Fruit fly (Drosophila melanogaster): Measurements from ENCODE around the gene Nepl17.

The Nepl17 gene

dm6 chr3R:28887559-28888432 is 15.1 kb downstream of the Nepl17 start, which contains the start of the genes CG33203 and Doa:
CG33203 (minus strand) TSS chr3R:28887709.
Doa (plus strand) TSS chr3R:28888073.
- TF ChIP-seq CG31627 (GFP tag; optimal IDR thresholded peaks at IDR 0.05) (peak; percentile 42), CG7368 (GFP tag; optimal IDR thresholded peaks at IDR 0.05) (no peak), ss (GFP tag; optimal IDR thresholded peaks at IDR 0.05) (no peak), Ets96B (tag; optimal IDR thresholded peaks at IDR 0.05) (no peak), CG6854 (GFP tag; optimal IDR thresholded peaks at IDR 0.05) (no peak), eg (GFP tag; IDR thresholded peaks at IDR 0.05) (no peak), Sox14 (GFP tag; optimal IDR thresholded peaks at IDR 0.05) (peak; percentile 36), CG16779 (tag; optimal IDR thresholded peaks at IDR 0.05) (no peak), CG11762 (GFP tag; optimal IDR thresholded peaks at IDR 0.05; ENCODE audit: insufficient read depth) (no peak), svp (GFP tag) (peak; percentile 77), dac (GFP tag; optimal IDR thresholded peaks at IDR 0.05) (no peak), CG11294 (GFP tag; IDR thresholded peaks at IDR 0.05) (no peak), salr (GFP tag; optimal IDR thresholded peaks at IDR 0.05) (no peak), Eip93F (GFP tag; optimal IDR thresholded peaks at IDR 0.05) (no peak), CG10631 (GFP tag; optimal IDR thresholded peaks at IDR 0.05) (peak; percentile 15), Sox15 (GFP tag; optimal IDR thresholded peaks at IDR 0.05) (no peak), Eip78C (GFP tag) (no peak), fd59A (GFP tag; optimal IDR thresholded peaks at IDR 0.05) (no peak), CG6276 (GFP tag; optimal IDR thresholded peaks at IDR 0.05) (no peak), Hr39 (GFP tag; optimal IDR thresholded peaks at IDR 0.05) (peak; percentile 27), OdsH (GFP tag; optimal IDR thresholded peaks at IDR 0.05) (no peak), Hr38 (GFP tag; optimal IDR thresholded peaks at IDR 0.05) (no peak), esn (GFP tag; optimal IDR thresholded peaks at IDR 0.05) (peak; percentile 32), cyc (GFP tag; optimal IDR thresholded peaks at IDR 0.05) (peak; percentile 8), Eip75B (GFP tag; optimal IDR thresholded peaks at IDR 0.05) (peak; percentile 1), net (GFP tag; optimal IDR thresholded peaks at IDR 0.05) (no peak), dsx (GFP tag; optimal IDR thresholded peaks at IDR 0.05; ENCODE audit: poor library complexity, severe bottlenecking) (no peak), lz (GFP tag; optimal IDR thresholded peaks at IDR 0.05) (peak; percentile 57), achi (GFP tag; optimal IDR thresholded peaks at IDR 0.05) (no peak), CG6808 (GFP tag; optimal IDR thresholded peaks at IDR 0.05) (no peak), vri (GFP tag; optimal IDR thresholded peaks at IDR 0.05) (peak; percentile 33), CG3919 (GFP tag; optimal IDR thresholded peaks at IDR 0.05) (peak; percentile 12), CG32006 (GFP tag; optimal IDR thresholded peaks at IDR 0.05) (no peak), topi (GFP tag; optimal IDR thresholded peaks at IDR 0.05) (no peak), acj6 (GFP tag; optimal IDR thresholded peaks at IDR 0.05) (no peak), Hr4 (GFP tag; optimal IDR thresholded peaks at IDR 0.05) (no peak), CG1621 (tag; optimal IDR thresholded peaks at IDR 0.05) (no peak), CG11902 (GFP tag; optimal IDR thresholded peaks at IDR 0.05) (no peak), CG6792 (GFP tag; optimal IDR thresholded peaks at IDR 0.05) (no peak), CG8632 (GFP tag; optimal IDR thresholded peaks at IDR 0.05) (no peak), Smox (GFP tag; optimal IDR thresholded peaks at IDR 0.05) (no peak)

All from whole organism, prepupa.